Worm (Caenorhabditis elegans) whole organism, L3 larva: Measurements from ENCODE around the gene tbc-6.

Experiments
- ama-1 ChIP-seq: fragments of 150-350 bp; optimal IDR thresholded peaks from 2 replicates; lab custom pipeline; 2018
- unc-39 ChIP-seq: sonication (generic microtip); optimal IDR thresholded peaks from 4 replicates; lab custom pipeline; 2017; ENCODE audit warnings: missing biosample characterization, missing genetic modification characterization

DNA sequence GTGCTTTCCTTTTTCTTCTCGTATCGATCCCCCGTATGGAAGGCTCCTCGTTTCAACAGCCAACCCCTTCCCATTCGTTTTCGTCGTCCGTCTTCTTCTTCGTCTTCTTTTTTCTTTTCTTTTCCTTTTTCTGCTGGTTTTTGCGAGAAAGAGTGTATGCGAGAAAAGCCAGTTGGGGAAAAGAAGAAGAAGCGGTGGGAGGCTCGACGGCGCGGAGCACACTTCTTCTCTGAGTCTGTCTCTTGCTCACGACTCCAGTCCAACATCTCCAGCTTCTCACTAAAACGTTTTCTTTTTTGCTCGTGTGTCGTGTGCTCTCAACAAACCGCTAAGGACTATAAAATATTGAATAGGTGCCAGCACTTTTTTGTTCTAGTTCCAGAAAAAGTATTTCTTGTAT lies 39.4 kb upstream of the tbc-6 start:
- TF ChIP-seq unc-39 (tag; lab: Kevin White, UChicago), result no peak
- no peak for TF ChIP-seq ama-1 (lab: Kevin White, UChicago)
